Worm (Caenorhabditis elegans) whole organism, L1 larva: ENCODE results near the gene F58F12.4.

ENCODE experiments used
- ama-1 ChIP-seq: fragments of 150-350 bp; optimal IDR thresholded peaks from 2 replicates; lab custom pipeline; 2014
- ceh-8 ChIP-seq: fragments of 200-800 bp; sonication (Bioruptor generic); optimal IDR thresholded peaks from 2 replicates; lab custom pipeline; 2018; ENCODE audit warnings: mild to moderate bottlenecking, missing genetic modification characterization, moderate library complexity, missing compliant biosample characterization
- ceh-82 ChIP-seq, 3 experiments: fragments of 150-350 bp in 1 of 3; sonication (generic microtip) in 2 of 3; optimal IDR thresholded peaks; 2 replicates each; lab custom pipeline; 2014 to 2017; ENCODE audit warnings: missing biosample characterization in 3 of 3, missing genetic modification characterization in 3 of 3
- elt-2 ChIP-seq: sonication (generic microtip); optimal IDR thresholded peaks from 2 replicates; lab custom pipeline; 2016; ENCODE audit warnings: missing genetic modification characterization, mild to moderate bottlenecking, inconsistent platforms, missing compliant biosample characterization, missing genetic modification reagents
- elt-3 ChIP-seq, 6 experiments: fragments of 150-350 bp in 1 of 6; sonication (generic microtip); optimal IDR thresholded peaks; 2 replicates each; lab custom pipeline; 2017 to 2018; ENCODE audit warnings: missing biosample characterization in 6 of 6, missing genetic modification characterization in 6 of 6, inconsistent platforms in 1 of 6
- hpl-2 ChIP-seq: fragments of 150-350 bp; optimal IDR thresholded peaks from 2 replicates; lab custom pipeline; 2014; ENCODE audit warnings: missing biosample characterization, missing genetic modification reagents, missing genetic modification characterization
- nhr-28 ChIP-seq: fragments of 150-350 bp; optimal IDR thresholded peaks from 2 replicates; lab custom pipeline; 2014; ENCODE audit warnings: missing biosample characterization, missing genetic modification characterization
- nhr-77 ChIP-seq: fragments of 150-350 bp; optimal IDR thresholded peaks from 2 replicates; lab custom pipeline; 2014; ENCODE audit warnings: missing biosample characterization, missing genetic modification characterization
- tbx-2 ChIP-seq: sonication (generic microtip); optimal IDR thresholded peaks from 2 replicates; lab custom pipeline; 2016; ENCODE audit warnings: missing genetic modification characterization, missing compliant biosample characterization
- unc-62 ChIP-seq: fragments of 150-350 bp; optimal IDR thresholded peaks from 2 replicates; lab custom pipeline; 2014; ENCODE audit warnings: missing biosample characterization, missing genetic modification reagents, missing genetic modification characterization

- TF ChIP-seq tbx-2 (tag; lab: Kevin White, UChicago) (no peak), nhr-77 (tag; lab: Kevin White, UChicago) (no peak), elt-3 (tag; optimal IDR thresholded peaks at IDR 0.05; lab: Kevin White, UChicago) (no peak), ceh-82 (tag; optimal IDR thresholded peaks at IDR 0.05; lab: Kevin White, UChicago) (no peak), ceh-8 (GFP tag; lab: Kevin White, UChicago) (no peak), nhr-28 (tag; lab: Kevin White, UChicago) (no peak), ama-1 (no peak), elt-2 (tag; lab: Kevin White, UChicago) (no peak), unc-62 (GFP tag; lab: Kevin White, UChicago) (no peak), hpl-2 (GFP tag; lab: Kevin White, UChicago) (no peak)
These were observed 15.1 kb downstream of the F58F12.4 start, which contains the start of gene btb-2 for ce11 chrII:6401649-6402048.
